Fruit fly (Drosophila melanogaster): ENCODE data around the gene Ir94c.

- TF ChIP-seq CG7101 (tag; optimal IDR thresholded peaks at IDR 0.05) (no peak), CG12768 (GFP tag; optimal IDR thresholded peaks at IDR 0.05) (no peak), CG11617 (GFP tag; optimal IDR thresholded peaks at IDR 0.05) (no peak), cic (GFP tag; optimal IDR thresholded peaks at IDR 0.05) (no peak), ovo (GFP tag; optimal IDR thresholded peaks at IDR 0.05) (no peak), tj (GFP tag; optimal IDR thresholded peaks at IDR 0.05) (no peak)
Measured at dm6 chr3R:22121220-22121619, 2.0 kb upstream of the Ir94c start.
